Fruit fly (Drosophila melanogaster): ENCODE measurements around the gene CG1737.

The CG1737 gene

dm6 chrX:11389494-11390447 lies 39.4 kb downstream of the CG1737 start (continued):
- peak; percentile 6 for TF ChIP-seq caup (GFP tag; optimal IDR thresholded peaks at IDR 0.05; ENCODE audit: severe bottlenecking)

- no peak for TF ChIP-seq CG7271 (tag; optimal IDR thresholded peaks at IDR 0.05)
- TF ChIP-seq CG4617 (GFP tag; optimal IDR thresholded peaks at IDR 0.05; ENCODE audit: borderline replicate concordance), result peak; percentile 55
- TF ChIP-seq CG9797 (GFP tag; optimal IDR thresholded peaks at IDR 0.05), result no peak
- peak; percentile 84 for TF ChIP-seq HmgZ (tag; optimal IDR thresholded peaks at IDR 0.05)
- TF ChIP-seq CG14014 (GFP tag; IDR thresholded peaks at IDR 0.05), result peak; percentile 86
- TF ChIP-seq CG12744 (GFP tag; optimal IDR thresholded peaks at IDR 0.05), result peak; percentile 67
- peak; percentile 46 for TF ChIP-seq nerfin-1 (tag; optimal IDR thresholded peaks at IDR 0.05)
- peak; percentile 58 for TF ChIP-seq sug (tag; optimal IDR thresholded peaks at IDR 0.05)
- peak; percentile 55 for TF ChIP-seq CG6254 (GFP tag; optimal IDR thresholded peaks at IDR 0.05)
- peak; percentile 77 for TF ChIP-seq her (GFP tag; optimal IDR thresholded peaks at IDR 0.05)
- no peak for TF ChIP-seq bbx (GFP tag; IDR thresholded peaks at IDR 0.05; ENCODE audit: partially characterized antibody)
- peak; percentile 69 for TF ChIP-seq CG12391 (tag; optimal IDR thresholded peaks at IDR 0.05)
- no peak for TF ChIP-seq nerfin-2 (GFP tag; IDR thresholded peaks at IDR 0.05; ENCODE audit: partially characterized antibody)
- peak; percentile 70 for TF ChIP-seq shn (GFP tag; optimal IDR thresholded peaks at IDR 0.05)
- TF ChIP-seq Bteb2 (GFP tag; optimal IDR thresholded peaks at IDR 0.05), result peak; percentile 62
- TF ChIP-seq Hr3 (GFP tag; optimal IDR thresholded peaks at IDR 0.05), result peak; percentile 60
- TF ChIP-seq CG30431 (GFP tag; optimal IDR thresholded peaks at IDR 0.05), result peak; percentile 79
- TF ChIP-seq lmd (GFP tag; IDR thresholded peaks at IDR 0.05), result peak; percentile 84
- TF ChIP-seq Dip3 (GFP tag; optimal IDR thresholded peaks at IDR 0.05), result peak; percentile 84
- no peak for TF ChIP-seq CG10565 (GFP tag; optimal IDR thresholded peaks at IDR 0.05)
- TF ChIP-seq psq (GFP tag; optimal IDR thresholded peaks at IDR 0.05), result no peak
- TF ChIP-seq esg (GFP tag; conservative IDR thresholded peaks at IDR 0.05), result peak; percentile 79
- 0 out of 4 replicates have a peak, but pooled peaks have one; percentile 20 for TF ChIP-seq chinmo (GFP tag; IDR thresholded peaks at IDR 0.05; ENCODE audit: partially characterized antibody)
- TF ChIP-seq CG7357 (GFP tag; IDR thresholded peaks at IDR 0.05), result peak; percentile 65
- peak; percentile 73 for TF ChIP-seq CG10147 (GFP tag; optimal IDR thresholded peaks at IDR 0.05)
- TF ChIP-seq nom (GFP tag; optimal IDR thresholded peaks at IDR 0.05), result no peak
- TF ChIP-seq Bgb (GFP tag; IDR thresholded peaks at IDR 0.05; ENCODE audit: partially characterized antibody), result no peak
- peak; percentile 71 for TF ChIP-seq seq (GFP tag; IDR thresholded peaks at IDR 0.05)
- TF ChIP-seq chn (GFP tag; optimal IDR thresholded peaks at IDR 0.05), result peak; percentile 67
- TF ChIP-seq Rx (GFP tag; IDR thresholded peaks at IDR 0.05), result peak; percentile 78
- no peak for TF ChIP-seq luna (GFP tag; optimal IDR thresholded peaks at IDR 0.05)
- peak; percentile 31 for TF ChIP-seq NC2α (GFP tag; optimal IDR thresholded peaks at IDR 0.05)
- peak; percentile 51; the same call in 1 of the 2 replicates for TF ChIP-seq CkIIα-i1 (GFP tag; IDR thresholded peaks at IDR 0.05)
- TF ChIP-seq CG14860 (GFP tag; IDR thresholded peaks at IDR 0.05; ENCODE audit: partially characterized antibody), result no peak
- peak; percentile 97 for TF ChIP-seq Ets65A (GFP tag)
- TF ChIP-seq h (optimal IDR thresholded peaks at IDR 0.05), result no peak
- peak; percentile 34 for TF ChIP-seq Nf-YB (GFP tag; optimal IDR thresholded peaks at IDR 0.05)
- peak; percentile 57 for TF ChIP-seq Atf3 (GFP tag; optimal IDR thresholded peaks at IDR 0.05)
- peak; percentile 76 for TF ChIP-seq CG16779 (GFP tag; IDR thresholded peaks at IDR 0.05)
- peak; percentile 58 for TF ChIP-seq CG8089 (GFP tag; optimal IDR thresholded peaks at IDR 0.05)
- TF ChIP-seq Hr51 (GFP tag; optimal IDR thresholded peaks at IDR 0.05), result peak; percentile 72 to 76
- TF ChIP-seq wor (GFP tag; IDR thresholded peaks at IDR 0.05), result no peak
- TF ChIP-seq slou (GFP tag; optimal IDR thresholded peaks at IDR 0.05), result peak; percentile 63
- TF ChIP-seq Optix (GFP tag; IDR thresholded peaks at IDR 0.05), result peak; percentile 81
Observed at dm6 chrX:11390625-11391363, 40.4 kb downstream of the CG1737 start.
